Worm (Caenorhabditis elegans) whole organism, L4 larva: ENCODE data around the gene esyt-2.

Source experiments
- F37D6.2 ChIP-seq: sonication (generic microtip); optimal IDR thresholded peaks from 2 replicates; lab custom pipeline; 2016; ENCODE audit warnings: mild to moderate bottlenecking, missing genetic modification characterization, missing compliant biosample characterization
- ceh-82 ChIP-seq: sonication (generic microtip); optimal IDR thresholded peaks from 2 replicates; lab custom pipeline; 2017; ENCODE audit warnings: missing biosample characterization, missing genetic modification characterization
- hlh-30 ChIP-seq: sonication (generic microtip); optimal IDR thresholded peaks from 2 replicates; lab custom pipeline; 2017; ENCODE audit warnings: antibody characterized with exemption, mild to moderate bottlenecking, missing genetic modification characterization, missing compliant biosample characterization; ENCODE audit not compliant: insufficient read depth
- lin-15B ChIP-seq: fragments of 150-350 bp; sonication (generic microtip); optimal IDR thresholded peaks from 3 replicates; lab custom pipeline; 2014; ENCODE audit warnings: missing biosample characterization, missing genetic modification characterization
- madf-5 ChIP-seq, 2 experiments: fragments of 200-800 bp; sonication (Bioruptor generic); IDR thresholded peaks; 2 replicates each; pipeline ENCODE4 v1.3.6; 2022; ENCODE audit warnings: missing compliant biosample characterization in 2 of 2, missing genetic modification characterization in 2 of 2
- nhr-11 ChIP-seq: fragments of 150-350 bp; optimal IDR thresholded peaks from 2 replicates; lab custom pipeline; 2014; ENCODE audit warnings: missing biosample characterization, missing genetic modification characterization
- nhr-48 ChIP-seq: sonication (generic microtip); optimal IDR thresholded peaks from 2 replicates; lab custom pipeline; 2016; ENCODE audit warnings: mild to moderate bottlenecking, missing genetic modification characterization, missing compliant biosample characterization
- snpc-4 ChIP-seq: fragments of 150-350 bp; optimal IDR thresholded peaks from 2 replicates; lab custom pipeline; 2014; ENCODE audit warnings: missing biosample characterization, missing genetic modification characterization
- unc-62 ChIP-seq, 3 experiments: fragments of 150-350 bp in 1 of 3; sonication (generic microtip); optimal IDR thresholded peaks in 2 of 3; peaks in 1 of 3; 1 replicate in 1 of 3; 2 replicates in 2 of 3; lab custom pipeline; 2014 to 2017; ENCODE audit warnings: missing biosample characterization in 3 of 3, missing genetic modification characterization in 3 of 3, missing genetic modification reagents in 3 of 3, missing genotype in 1 of 3
- zag-1 ChIP-seq: fragments of 150-350 bp; optimal IDR thresholded peaks from 2 replicates; lab custom pipeline; 2014; ENCODE audit warnings: missing biosample characterization, missing genetic modification characterization
- ztf-11 ChIP-seq: fragments of 150-350 bp; optimal IDR thresholded peaks from 2 replicates; lab custom pipeline; 2014; ENCODE audit warnings: missing biosample characterization, missing genetic modification characterization

ce11 chrIII:6206161-6206853 lies 24.5 kb downstream of the esyt-2 start, which contains the start of the genes sna-3 and rps-3:
- no peak for TF ChIP-seq ceh-82 (tag; lab: Kevin White, UChicago)
- no peak for TF ChIP-seq ztf-11 (tag; lab: Kevin White, UChicago)
- TF ChIP-seq lin-15B = no peak
- TF ChIP-seq F37D6.2 (tag; lab: Kevin White, UChicago) = no peak
- no peak for TF ChIP-seq madf-5 (GFP tag; IDR thresholded peaks at IDR 0.05; lab: Robert Waterston, UW)
- TF ChIP-seq zag-1 = no peak
- TF ChIP-seq nhr-11 (tag; lab: Kevin White, UChicago) = peak; percentile 61
- peak; percentile 88 for TF ChIP-seq hlh-30 (tag; lab: Kevin White, UChicago)
- no peak for TF ChIP-seq unc-62 (GFP tag; optimal IDR thresholded peaks at IDR 0.05 in 1 of 2; lab: Kevin White, UChicago)
- TF ChIP-seq unc-62 (tag; optimal IDR thresholded peaks at IDR 0.05; lab: Kevin White, UChicago) = no peak
- no peak for TF ChIP-seq snpc-4
- no peak for TF ChIP-seq nhr-48 (tag; lab: Kevin White, UChicago)
